Worm (Caenorhabditis elegans): ENCODE measurements around the gene fbxa-82.

- TF ChIP-seq ama-1 (optimal IDR thresholded peaks at IDR 0.05) (no peak), ceh-36 (tag; optimal IDR thresholded peaks at IDR 0.05) (no peak), ets-7 (tag; optimal IDR thresholded peaks at IDR 0.05) (no peak), aly-1 (tag; optimal IDR thresholded peaks at IDR 0.05) (no peak), F13C5.2 (tag; optimal IDR thresholded peaks at IDR 0.05) (no peak), hnd-1 (tag; optimal IDR thresholded peaks at IDR 0.05) (no peak), pes-1 (GFP tag; IDR thresholded peaks at IDR 0.05) (no peak), flt-1 (GFP tag; IDR thresholded peaks at IDR 0.05) (no peak)
These were observed 47.1 kb upstream of the fbxa-82 start, which contains the start of gene C01G10.1 for ce11 chrV:15099447-15099846.

Measured in whole organism, early embryonic.